Worm (Caenorhabditis elegans) whole organism, young adult: ENCODE measurements around the gene F45E1.2.

Experiments
- B0019.2 ChIP-seq: fragments of 200-800 bp; sonication (Bioruptor generic); conservative IDR thresholded peaks from 2 replicates; pipeline ENCODE4 v1.3.6; 2022; ENCODE audit warnings: missing genetic modification reagents, missing genetic modification characterization, missing compliant biosample characterization
- B0035.1 ChIP-seq: sonication (generic microtip); optimal IDR thresholded peaks from 2 replicates; lab custom pipeline; 2016; ENCODE audit warnings: missing genetic modification characterization, mild to moderate bottlenecking, missing compliant biosample characterization, missing genotype, missing genetic modification reagents
- C17E4.6 ChIP-seq: fragments of 200-800 bp; sonication (Bioruptor generic); IDR thresholded peaks from 2 replicates; pipeline ENCODE4 v1.3.6; 2022; ENCODE audit warnings: missing genetic modification reagents, missing genetic modification characterization, missing compliant biosample characterization
- F37B4.10 ChIP-seq: fragments of 200-800 bp; sonication (Bioruptor generic); IDR thresholded peaks from 2 replicates; pipeline ENCODE4 v1.3.6; 2022; ENCODE audit warnings: missing genetic modification characterization, missing compliant biosample characterization
- F52B5.7 ChIP-seq: sonication (generic microtip); optimal IDR thresholded peaks from 2 replicates; lab custom pipeline; 2016; ENCODE audit warnings: mild to moderate bottlenecking, missing genetic modification characterization, missing compliant biosample characterization
- T26A5.8 ChIP-seq: sonication (generic microtip); optimal IDR thresholded peaks from 2 replicates; lab custom pipeline; 2016; ENCODE audit warnings: missing genetic modification characterization, missing compliant biosample characterization
- Y53F4B.3 ChIP-seq: fragments of 200-800 bp; sonication (Bioruptor generic); IDR thresholded peaks from 2 replicates; pipeline ENCODE4 v1.3.6; 2022; ENCODE audit warnings: missing genetic modification reagents, missing genetic modification characterization, missing compliant biosample characterization
- Y67H2A.10 ChIP-seq: fragments of 200-800 bp; sonication (Bioruptor generic); conservative IDR thresholded peaks from 2 replicates; pipeline ENCODE4 v1.3.6; 2022; ENCODE audit warnings: missing genetic modification reagents, missing genetic modification characterization, missing compliant biosample characterization
- Y79H2A.3 ChIP-seq: fragments of 200-800 bp; sonication (Bioruptor generic); conservative IDR thresholded peaks from 2 replicates; pipeline ENCODE4 v1.3.6; 2022; ENCODE audit warnings: missing genetic modification reagents, missing genetic modification characterization, missing compliant biosample characterization
- Y95B8A.8 ChIP-seq: fragments of 200-800 bp; sonication (Bioruptor generic); IDR thresholded peaks from 2 replicates; pipeline ENCODE4 v1.3.6; 2022; ENCODE audit warnings: missing genetic modification reagents, missing genetic modification characterization, missing compliant biosample characterization
- ZK185.1 ChIP-seq: sonication (generic microtip); optimal IDR thresholded peaks from 2 replicates; lab custom pipeline; 2016; ENCODE audit warnings: mild to moderate bottlenecking, missing genetic modification characterization, missing compliant biosample characterization; ENCODE audit not compliant: poor library complexity, severe bottlenecking
- akir-1 ChIP-seq: fragments of 200-800 bp; sonication (Bioruptor generic); optimal IDR thresholded peaks from 2 replicates; lab custom pipeline; 2018; ENCODE audit warnings: mild to moderate bottlenecking, missing genetic modification characterization, moderate library complexity, missing compliant biosample characterization
- aptf-3 ChIP-seq: fragments of 200-800 bp; sonication (Bioruptor generic); IDR thresholded peaks from 2 replicates; pipeline ENCODE4 v1.3.6; 2022; ENCODE audit warnings: missing genetic modification characterization, missing compliant biosample characterization
- attf-6 ChIP-seq: fragments of 200-800 bp; sonication (Bioruptor generic); IDR thresholded peaks from 2 replicates; pipeline ENCODE4 v1.3.6; 2022; ENCODE audit warnings: missing genetic modification reagents, missing genetic modification characterization, missing compliant biosample characterization
- bed-2 ChIP-seq: fragments of 200-800 bp; sonication (Bioruptor generic); IDR thresholded peaks from 2 replicates; pipeline ENCODE4 v1.3.6; 2022; ENCODE audit warnings: missing genetic modification reagents, missing genetic modification characterization, missing compliant biosample characterization
- ccch-3 ChIP-seq: fragments of 200-800 bp; sonication (Bioruptor generic); optimal IDR thresholded peaks from 2 replicates; lab custom pipeline; 2018; ENCODE audit warnings: mild to moderate bottlenecking, missing genetic modification characterization, missing compliant biosample characterization
- cebp-2 ChIP-seq: fragments of 200-800 bp; sonication (Bioruptor generic); IDR thresholded peaks from 2 replicates; pipeline ENCODE4 v1.3.6; 2022; ENCODE audit warnings: missing genetic modification characterization, missing compliant biosample characterization
- ceh-100 ChIP-seq: fragments of 200-800 bp; sonication (Bioruptor generic); IDR thresholded peaks from 2 replicates; pipeline ENCODE4 v1.3.6; 2022; ENCODE audit warnings: missing genetic modification reagents, missing genetic modification characterization, missing compliant biosample characterization
- ceh-27 ChIP-seq: fragments of 200-800 bp; sonication (Bioruptor generic); optimal IDR thresholded peaks from 2 replicates; lab custom pipeline; 2018; ENCODE audit warnings: mild to moderate bottlenecking, missing genetic modification characterization, moderate library complexity, missing compliant biosample characterization
- ceh-40 ChIP-seq: fragments of 200-800 bp; sonication (Bioruptor generic); IDR thresholded peaks from 2 replicates; pipeline ENCODE4 v1.3.6; 2022; ENCODE audit warnings: missing genetic modification characterization, missing compliant biosample characterization
- ceh-58 ChIP-seq: fragments of 200-800 bp; sonication (Bioruptor generic); IDR thresholded peaks from 2 replicates; pipeline ENCODE4 v1.3.6; 2022; ENCODE audit warnings: missing genetic modification characterization, missing compliant biosample characterization
- ceh-91 ChIP-seq: fragments of 200-800 bp; sonication (Bioruptor generic); IDR thresholded peaks from 2 replicates; pipeline ENCODE4 v1.3.6; 2022; ENCODE audit warnings: missing genetic modification reagents, missing genetic modification characterization, missing compliant biosample characterization
- dox-1 ChIP-seq: fragments of 200-800 bp; sonication (Bioruptor generic); IDR thresholded peaks from 2 replicates; pipeline ENCODE4 v1.3.6; 2022; ENCODE audit warnings: missing genetic modification reagents, missing genetic modification characterization, missing compliant biosample characterization
- dpff-1 ChIP-seq: sonication (generic microtip); optimal IDR thresholded peaks from 2 replicates; lab custom pipeline; 2017; ENCODE audit warnings: mild to moderate bottlenecking, missing genetic modification characterization, missing compliant biosample characterization
- fkh-3 ChIP-seq: sonication (generic microtip); optimal IDR thresholded peaks from 2 replicates; lab custom pipeline; 2016; ENCODE audit warnings: mild to moderate bottlenecking, missing genetic modification characterization, missing compliant biosample characterization
- gei-17 ChIP-seq: fragments of 200-800 bp; sonication (Bioruptor generic); optimal IDR thresholded peaks from 2 replicates; lab custom pipeline; 2018; ENCODE audit warnings: mild to moderate bottlenecking, missing genetic modification characterization, missing compliant biosample characterization
- him-1 ChIP-seq: sonication (generic microtip); optimal IDR thresholded peaks from 2 replicates; lab custom pipeline; 2016; ENCODE audit warnings: missing genotype, missing genetic modification reagents, missing genetic modification characterization, missing compliant biosample characterization
- hlh-26 ChIP-seq: fragments of 200-800 bp; sonication (Bioruptor generic); conservative IDR thresholded peaks from 2 replicates; pipeline ENCODE4 v1.3.6; 2022; ENCODE audit warnings: missing genetic modification reagents, missing genetic modification characterization, missing compliant biosample characterization
- lag-1 ChIP-seq: fragments of 200-800 bp; sonication (Bioruptor generic); IDR thresholded peaks from 2 replicates; pipeline ENCODE4 v1.3.6; 2022; ENCODE audit warnings: missing genetic modification reagents, missing genetic modification characterization, missing compliant biosample characterization
- let-607 ChIP-seq, 2 experiments: fragments of 200-800 bp in 1 of 2; sonication (Bioruptor generic) in 1 of 2; sonication (generic microtip) in 1 of 2; optimal IDR thresholded peaks; 2 replicates each; lab custom pipeline; 2016 to 2018; ENCODE audit warnings: mild to moderate bottlenecking in 2 of 2, missing compliant biosample characterization in 2 of 2, missing genetic modification characterization in 2 of 2, moderate library complexity in 2 of 2, missing genotype in 1 of 2
- lsy-27 ChIP-seq: sonication (generic microtip); optimal IDR thresholded peaks from 2 replicates; lab custom pipeline; 2017; ENCODE audit warnings: missing genetic modification characterization, mild to moderate bottlenecking, missing compliant biosample characterization, antibody characterized with exemption, missing genotype, borderline replicate concordance; ENCODE audit not compliant: insufficient read depth
- madf-3 ChIP-seq: fragments of 200-800 bp; sonication (Bioruptor generic); IDR thresholded peaks from 2 replicates; pipeline ENCODE4 v1.3.6; 2022; ENCODE audit warnings: missing genetic modification reagents, missing genetic modification characterization, missing compliant biosample characterization
- madf-6 ChIP-seq: fragments of 200-800 bp; sonication (Bioruptor generic); IDR thresholded peaks from 2 replicates; pipeline ENCODE4 v1.3.6; 2022; ENCODE audit warnings: missing genetic modification reagents, missing genetic modification characterization, missing compliant biosample characterization
- madf-8 ChIP-seq: fragments of 200-800 bp; sonication (Bioruptor generic); conservative IDR thresholded peaks from 2 replicates; pipeline ENCODE4 v1.3.6; 2022; ENCODE audit warnings: missing genetic modification reagents, missing genetic modification characterization, missing compliant biosample characterization
- mes-4 ChIP-seq: sonication (generic microtip); optimal IDR thresholded peaks from 2 replicates; lab custom pipeline; 2016; ENCODE audit warnings: missing genotype, missing genetic modification characterization, missing compliant biosample characterization
- nhr-179 ChIP-seq: sonication (generic microtip); optimal IDR thresholded peaks from 2 replicates; lab custom pipeline; 2016; ENCODE audit warnings: mild to moderate bottlenecking, missing genetic modification characterization, missing compliant biosample characterization
- nhr-27 ChIP-seq: fragments of 200-800 bp; sonication (Bioruptor generic); optimal IDR thresholded peaks from 2 replicates; lab custom pipeline; 2018; ENCODE audit warnings: mild to moderate bottlenecking, missing genetic modification characterization, moderate library complexity, missing compliant biosample characterization
- nhr-90 ChIP-seq: sonication (generic microtip); optimal IDR thresholded peaks from 2 replicates; lab custom pipeline; 2016; ENCODE audit warnings: missing genotype, mild to moderate bottlenecking, missing genetic modification characterization, missing compliant biosample characterization
- rcor-1 ChIP-seq: fragments of 200-800 bp; sonication (Bioruptor generic); IDR thresholded peaks from 2 replicates; pipeline ENCODE4 v1.3.6; 2022; ENCODE audit warnings: missing genetic modification reagents, missing genetic modification characterization, missing compliant biosample characterization
- rpc-1 ChIP-seq, 2 experiments: fragments of 150-350 bp in 1 of 2; sonication (generic microtip) in 1 of 2; optimal IDR thresholded peaks; 2 replicates each; lab custom pipeline; 2014 to 2018; ENCODE audit warnings: missing biosample characterization in 1 of 2, missing genetic modification characterization in 1 of 2, missing genetic modification reagents in 1 of 2, missing genotype in 1 of 2
- snpc-1.1 ChIP-seq: sonication (generic microtip); optimal IDR thresholded peaks from 2 replicates; lab custom pipeline; 2017; ENCODE audit warnings: missing genetic modification characterization, mild to moderate bottlenecking, missing compliant biosample characterization, antibody characterized with exemption, moderate library complexity, missing genotype, missing genetic modification reagents; ENCODE audit not compliant: insufficient read depth
- snpc-1.3 ChIP-seq: sonication (generic microtip); optimal IDR thresholded peaks from 2 replicates; lab custom pipeline; 2017; ENCODE audit warnings: missing genetic modification characterization, mild to moderate bottlenecking, missing compliant biosample characterization, antibody characterized with exemption, moderate library complexity, missing genotype, missing genetic modification reagents; ENCODE audit not compliant: insufficient read depth
- snpc-3.4 ChIP-seq: sonication (generic microtip); optimal IDR thresholded peaks from 2 replicates; lab custom pipeline; 2017; ENCODE audit warnings: missing genetic modification characterization, mild to moderate bottlenecking, missing compliant biosample characterization, antibody characterized with exemption, moderate library complexity, missing genotype, missing genetic modification reagents
- snpc-4 ChIP-seq, 5 experiments: fragments of 150-350 bp in 1 of 5; sonication (generic microtip) in 4 of 5; optimal IDR thresholded peaks; 2 replicates each; lab custom pipeline; 2014 to 2018; ENCODE audit warnings: missing genetic modification characterization in 5 of 5, missing biosample characterization in 3 of 5, antibody characterized with exemption in 2 of 5, mild to moderate bottlenecking in 2 of 5, missing compliant biosample characterization in 2 of 5, missing genotype in 2 of 5, moderate library complexity in 2 of 5, missing genetic modification reagents in 1 of 5
- ztf-18 ChIP-seq: sonication (generic microtip); optimal IDR thresholded peaks from 2 replicates; lab custom pipeline; 2016; ENCODE audit warnings: missing genotype, mild to moderate bottlenecking, missing genetic modification characterization, missing compliant biosample characterization
- ztf-22 ChIP-seq: fragments of 200-800 bp; sonication (Bioruptor generic); optimal IDR thresholded peaks from 2 replicates; lab custom pipeline; 2018; ENCODE audit warnings: mild to moderate bottlenecking, missing genetic modification characterization, moderate library complexity, missing compliant biosample characterization
- ztf-28 ChIP-seq: fragments of 200-800 bp; sonication (Bioruptor generic); IDR thresholded peaks from 2 replicates; pipeline ENCODE4 v1.3.6; 2022; ENCODE audit warnings: missing genetic modification reagents, missing genetic modification characterization, missing compliant biosample characterization

F45E1.2 gene

DNA sequence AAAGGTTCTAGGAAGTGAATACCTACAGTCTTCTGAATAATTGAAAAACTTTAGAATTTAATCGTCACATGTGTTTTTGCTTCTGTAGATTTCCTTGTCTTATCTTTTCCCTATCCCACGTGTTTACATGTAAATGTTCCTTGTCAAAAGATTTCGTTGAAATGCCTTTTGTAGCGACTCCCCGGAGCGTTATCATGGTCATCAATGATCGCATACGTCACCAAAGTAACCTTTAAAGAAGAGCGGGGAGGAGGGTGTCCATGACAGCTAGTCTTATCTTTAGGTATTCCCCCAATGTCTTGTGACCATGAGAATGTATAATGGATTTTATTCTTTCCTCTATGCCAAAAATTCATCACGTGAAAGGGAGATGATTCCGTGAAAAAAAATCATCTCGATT is 16.6 kb upstream of the F45E1.2 start:
- no peak for TF ChIP-seq snpc-1.3 (tag; lab: Kevin White, UChicago)
- TF ChIP-seq ztf-18 (tag; lab: Kevin White, UChicago): no peak
- no peak for TF ChIP-seq dpff-1 (tag; lab: Kevin White, UChicago)
- TF ChIP-seq bed-2: no peak
- TF ChIP-seq T26A5.8 (tag; lab: Kevin White, UChicago): no peak
- no peak for TF ChIP-seq madf-6 (GFP tag; lab: Robert Waterston, UW)
- TF ChIP-seq ceh-91 (GFP tag; lab: Robert Waterston, UW): no peak
- no peak for TF ChIP-seq Y53F4B.3
- TF ChIP-seq nhr-27 (tag; lab: Kevin White, UChicago): no peak
- TF ChIP-seq nhr-179 (tag; lab: Kevin White, UChicago): no peak
- no peak for TF ChIP-seq Y67H2A.10 (GFP tag; lab: Robert Waterston, UW)
- no peak for TF ChIP-seq nhr-90 (tag; lab: Kevin White, UChicago)
- no peak for TF ChIP-seq B0035.1
- TF ChIP-seq lag-1: no peak
- no peak for TF ChIP-seq gei-17 (GFP tag; lab: Kevin White, UChicago)
- no peak for TF ChIP-seq cebp-2 (GFP tag; lab: Robert Waterston, UW)
- no peak for TF ChIP-seq dox-1 (GFP tag; lab: Robert Waterston, UW)
- no peak for TF ChIP-seq ceh-27
- TF ChIP-seq ztf-22: peak; percentile 40
- no peak for TF ChIP-seq mes-4
- no peak for TF ChIP-seq aptf-3 (GFP tag; lab: Robert Waterston, UW)
- peak in 1 of 2 experiments; percentile 34 for TF ChIP-seq let-607 (tag; optimal IDR thresholded peaks at IDR 0.05; lab: Kevin White, UChicago)
- TF ChIP-seq ccch-3 (GFP tag; lab: Kevin White, UChicago): no peak
- TF ChIP-seq ztf-28: no peak
- TF ChIP-seq ceh-100 (GFP tag; lab: Robert Waterston, UW): no peak
- no peak for TF ChIP-seq snpc-3.4 (tag; lab: Kevin White, UChicago)
- TF ChIP-seq snpc-4 (GFP tag; optimal IDR thresholded peaks at IDR 0.05; lab: Kevin White, UChicago): no peak
- TF ChIP-seq snpc-4 (tag; optimal IDR thresholded peaks at IDR 0.05; lab: Kevin White, UChicago): no peak
- no peak for TF ChIP-seq rcor-1
- no peak for TF ChIP-seq madf-8 (GFP tag; lab: Robert Waterston, UW)
- TF ChIP-seq ZK185.1 (tag; lab: Kevin White, UChicago): no peak
- no peak for TF ChIP-seq Y79H2A.3
- TF ChIP-seq rpc-1 (optimal IDR thresholded peaks at IDR 0.05; lab: Kevin White, UChicago): no peak
- no peak for TF ChIP-seq rpc-1 (tag; optimal IDR thresholded peaks at IDR 0.05; lab: Kevin White, UChicago)
- TF ChIP-seq madf-3: no peak
- no peak for TF ChIP-seq ceh-58 (GFP tag; lab: Robert Waterston, UW)
- no peak for TF ChIP-seq F37B4.10 (GFP tag; lab: Robert Waterston, UW)
- TF ChIP-seq lsy-27 (tag; lab: Kevin White, UChicago): no peak
- TF ChIP-seq snpc-1.1: no peak
- no peak for TF ChIP-seq C17E4.6
- no peak for TF ChIP-seq F52B5.7 (tag; lab: Kevin White, UChicago)
- TF ChIP-seq attf-6 (GFP tag; lab: Robert Waterston, UW): no peak
- no peak for TF ChIP-seq him-1 (tag; lab: Kevin White, UChicago)
- no peak for TF ChIP-seq fkh-3 (tag; lab: Kevin White, UChicago)
- no peak for TF ChIP-seq hlh-26 (GFP tag; lab: Robert Waterston, UW)
- TF ChIP-seq akir-1 (GFP tag; lab: Kevin White, UChicago): no peak
- TF ChIP-seq ceh-40: 0 out of 2 replicates have a peak, but pooled peaks have one; percentile 45
- TF ChIP-seq Y95B8A.8 (GFP tag; lab: Robert Waterston, UW): no peak
- no peak for TF ChIP-seq B0019.2 (GFP tag; lab: Robert Waterston, UW)
